Worm (Caenorhabditis elegans): Measurements from ENCODE around the gene srh-148.

DNA sequence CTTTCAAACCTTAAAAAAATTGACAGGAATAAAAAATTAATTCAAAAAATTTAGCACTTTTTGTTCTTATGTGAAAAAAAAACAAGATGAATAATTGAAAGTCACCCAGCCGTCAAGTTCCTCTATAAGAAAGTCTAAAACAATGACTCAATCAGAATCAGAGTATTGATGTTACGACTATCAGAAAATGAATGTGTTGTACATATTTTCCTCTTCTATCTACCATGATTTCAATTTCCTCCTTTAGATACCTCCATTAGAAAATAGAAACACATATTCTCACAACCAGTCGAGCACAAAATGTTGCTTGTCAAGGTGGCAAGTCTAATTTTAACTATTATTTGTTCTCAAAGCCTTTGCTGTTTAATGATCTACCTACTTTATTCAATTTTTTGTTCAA is 38.2 kb downstream of the srh-148 start, which contains the start of gene srbc-48:
- TF ChIP-seq ceh-13 (GFP tag; optimal IDR thresholded peaks at IDR 0.05) (no peak), pes-1 (GFP tag; IDR thresholded peaks at IDR 0.05) (no peak)
